Worm (Caenorhabditis elegans): ENCODE measurements around the gene F52H2.15.

DNA sequence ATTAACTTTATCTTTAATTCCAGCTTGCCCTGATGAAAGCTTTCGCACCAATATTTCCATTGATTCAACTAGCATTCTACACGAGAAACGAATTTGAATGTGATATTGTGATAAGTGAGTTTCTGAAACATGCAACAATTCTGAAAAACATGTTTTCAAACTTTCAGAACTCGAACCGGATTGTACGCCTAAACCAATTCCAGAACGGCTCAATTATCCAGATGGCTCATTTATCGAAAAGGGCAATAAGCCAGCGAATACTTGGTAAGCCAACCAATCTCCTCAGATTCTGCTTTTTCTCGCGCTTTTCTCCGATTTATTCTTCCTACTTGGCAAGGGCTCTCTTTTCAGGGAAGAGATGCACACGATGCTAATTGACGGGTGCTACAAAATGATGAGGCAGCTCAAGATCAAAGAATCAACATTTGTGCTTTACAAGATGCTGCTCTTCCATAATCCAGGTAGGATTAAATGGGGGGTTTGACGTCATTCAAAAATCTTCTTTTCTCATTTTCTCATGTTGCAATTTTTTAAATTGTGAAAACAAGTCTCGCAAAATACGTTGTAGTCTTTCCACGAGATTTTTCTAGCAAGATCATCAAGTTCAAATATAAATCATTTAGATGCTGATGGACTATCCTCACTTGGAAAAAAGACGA is 39.3 kb downstream of the F52H2.15 start:
- TF ChIP-seq snpc-4 (tag; optimal IDR thresholded peaks at IDR 0.05) (no peak), pha-4 (GFP tag; IDR thresholded peaks at IDR 0.05) (no peak), pha-4 (tag; optimal IDR thresholded peaks at IDR 0.05) (no peak), cey-2 (tag; optimal IDR thresholded peaks at IDR 0.05; ENCODE audit: borderline replicate concordance, insufficient read depth) (no peak), daf-8 (GFP tag; IDR thresholded peaks at IDR 0.05) (no peak), unc-62 (GFP tag; optimal IDR thresholded peaks at IDR 0.05 in 1 of 2) (peak in 1 of 2 experiments; percentile 13), unc-62 (tag; optimal IDR thresholded peaks at IDR 0.05) (no peak), rbr-2 (tag; optimal IDR thresholded peaks at IDR 0.05) (no peak), lin-39 (tag; optimal IDR thresholded peaks at IDR 0.05) (no peak), ces-1 (GFP tag; optimal IDR thresholded peaks at IDR 0.05) (no peak), madf-9 (GFP tag; conservative IDR thresholded peaks at IDR 0.05) (no peak), madf-5 (GFP tag; IDR thresholded peaks at IDR 0.05) (no peak), nhr-42 (GFP tag; IDR thresholded peaks at IDR 0.05) (no peak), hif-1 (tag; optimal IDR thresholded peaks at IDR 0.05) (no peak)
